Fruit fly (Drosophila melanogaster) whole organism, prepupa: ENCODE measurements around the gene ppk24.

ENCODE experiments used
- Blimp-1 ChIP-seq: fragments of 200-800 bp; sonication (Bioruptor generic); optimal IDR thresholded peaks from 3 replicates; lab custom pipeline; 2017; ENCODE audit warnings: missing biosample characterization, missing genetic modification characterization, mild to moderate bottlenecking, moderate library complexity, missing genetic modification reagents
- CG10669 ChIP-seq: fragments of 200-800 bp; sonication (Bioruptor generic); optimal IDR thresholded peaks from 3 replicates; lab custom pipeline; 2018; ENCODE audit warnings: missing biosample characterization, mild to moderate bottlenecking, missing genetic modification characterization, moderate library complexity
- CG11294 ChIP-seq: fragments of 200-800 bp; sonication (Bioruptor generic); IDR thresholded peaks from 2 replicates; pipeline ENCODE4 v1.3.6; 2022; ENCODE audit warnings: missing biosample characterization, missing genetic modification characterization
- CG11902 ChIP-seq: fragments of 200-800 bp; sonication (Bioruptor generic); optimal IDR thresholded peaks from 3 replicates; lab custom pipeline; 2016; ENCODE audit warnings: missing biosample characterization, missing genetic modification characterization
- CG16779 ChIP-seq: fragments of 200-800 bp; sonication (Bioruptor generic); optimal IDR thresholded peaks from 3 replicates; lab custom pipeline; 2017; ENCODE audit warnings: missing biosample characterization, mild to moderate bottlenecking, missing genetic modification characterization
- CG3032 ChIP-seq: fragments of 200-800 bp; optimal IDR thresholded peaks from 2 replicates; lab custom pipeline; 2019; ENCODE audit warnings: missing biosample characterization, mild to moderate bottlenecking, missing genetic modification characterization, moderate library complexity
- CG31627 ChIP-seq: fragments of 200-800 bp; sonication (Bioruptor generic); optimal IDR thresholded peaks from 3 replicates; lab custom pipeline; 2016; ENCODE audit warnings: missing biosample characterization, missing genetic modification characterization
- CG32006 ChIP-seq: fragments of 200-800 bp; sonication (Bioruptor generic); optimal IDR thresholded peaks from 3 replicates; lab custom pipeline; 2017; ENCODE audit warnings: missing biosample characterization, mild to moderate bottlenecking, missing genetic modification characterization
- CG34406 ChIP-seq: fragments of 200-800 bp; sonication (Bioruptor generic); optimal IDR thresholded peaks from 3 replicates; lab custom pipeline; 2016; ENCODE audit warnings: missing biosample characterization, missing genetic modification characterization
- CG4318 ChIP-seq: fragments of 200-800 bp; sonication (Bioruptor generic); optimal IDR thresholded peaks from 3 replicates; lab custom pipeline; 2017; ENCODE audit warnings: missing biosample characterization, mild to moderate bottlenecking, missing genetic modification characterization
- CG6276 ChIP-seq: fragments of 200-800 bp; sonication (Bioruptor generic); optimal IDR thresholded peaks from 2 replicates; lab custom pipeline; 2017; ENCODE audit warnings: missing biosample characterization, mild to moderate bottlenecking, missing genetic modification characterization
- CG6792 ChIP-seq: fragments of 200-800 bp; sonication (Bioruptor generic); optimal IDR thresholded peaks from 3 replicates; lab custom pipeline; 2016; ENCODE audit warnings: missing biosample characterization, missing genetic modification characterization
- CG6854 ChIP-seq: fragments of 200-800 bp; sonication (Bioruptor generic); optimal IDR thresholded peaks from 2 replicates; lab custom pipeline; 2017; ENCODE audit warnings: missing biosample characterization, mild to moderate bottlenecking, missing genetic modification characterization
- CG7368 ChIP-seq: fragments of 200-800 bp; sonication (Bioruptor generic); optimal IDR thresholded peaks from 3 replicates; lab custom pipeline; 2016; ENCODE audit warnings: missing biosample characterization, missing genetic modification characterization
- CG8319 ChIP-seq: fragments of 200-800 bp; sonication (Bioruptor generic); optimal IDR thresholded peaks from 3 replicates; lab custom pipeline; 2016; ENCODE audit warnings: missing biosample characterization, missing genetic modification characterization
- CG8632 ChIP-seq: fragments of 200-800 bp; sonication (Bioruptor generic); optimal IDR thresholded peaks from 3 replicates; lab custom pipeline; 2016; ENCODE audit warnings: missing biosample characterization, missing genetic modification characterization
- CG9139 ChIP-seq: fragments of 200-800 bp; sonication (Bioruptor generic); optimal IDR thresholded peaks from 3 replicates; lab custom pipeline; 2017; ENCODE audit warnings: missing biosample characterization, mild to moderate bottlenecking, missing genetic modification characterization
- Eip75B ChIP-seq: fragments of 200-800 bp; sonication (Bioruptor generic); optimal IDR thresholded peaks from 3 replicates; lab custom pipeline; 2016; ENCODE audit warnings: missing biosample characterization, missing genetic modification characterization
- Eip78C ChIP-seq: fragments of 200-800 bp; sonication (Bioruptor generic); peaks from one replicate; lab custom pipeline; 2016; ENCODE audit warnings: missing biosample characterization, missing genetic modification characterization
- Ets21C ChIP-seq: fragments of 200-800 bp; sonication (Bioruptor generic); optimal IDR thresholded peaks from 3 replicates; lab custom pipeline; 2016; ENCODE audit warnings: missing biosample characterization, missing genetic modification characterization
- Ets96B ChIP-seq: fragments of 200-800 bp; optimal IDR thresholded peaks from 2 replicates; lab custom pipeline; 2019; ENCODE audit warnings: missing biosample characterization, mild to moderate bottlenecking, missing genetic modification characterization, moderate library complexity
- Gug ChIP-seq: fragments of 200-800 bp; sonication (Bioruptor generic); IDR thresholded peaks from 2 replicates; pipeline ENCODE4 v1.3.6; 2022; ENCODE audit warnings: missing biosample characterization, missing genetic modification characterization
- Hr38 ChIP-seq: sonication (Bioruptor generic); optimal IDR thresholded peaks from 2 replicates; lab custom pipeline; 2016; ENCODE audit warnings: missing biosample characterization, missing genetic modification characterization
- Hr39 ChIP-seq: fragments of 200-800 bp; sonication (Bioruptor generic); optimal IDR thresholded peaks from 2 replicates; lab custom pipeline; 2016; ENCODE audit warnings: missing biosample characterization, missing genetic modification characterization
- Lpt ChIP-seq: fragments of 200-800 bp; sonication (Bioruptor generic); optimal IDR thresholded peaks from 3 replicates; lab custom pipeline; 2016; ENCODE audit warnings: missing biosample characterization, missing genetic modification characterization
- Met ChIP-seq: fragments of 200-800 bp; sonication (Bioruptor generic); optimal IDR thresholded peaks from 3 replicates; lab custom pipeline; 2016; ENCODE audit warnings: missing biosample characterization, missing genetic modification characterization
- Sox102F ChIP-seq: fragments of 200-800 bp; sonication (Bioruptor generic); optimal IDR thresholded peaks from 2 replicates; lab custom pipeline; 2016; ENCODE audit warnings: missing biosample characterization, mild to moderate bottlenecking, missing genetic modification characterization
- Sox14 ChIP-seq: fragments of 200-800 bp; sonication (Bioruptor generic); optimal IDR thresholded peaks from 3 replicates; lab custom pipeline; 2016; ENCODE audit warnings: missing biosample characterization, missing genetic modification characterization
- Sox15 ChIP-seq: fragments of 200-800 bp; sonication (Bioruptor generic); optimal IDR thresholded peaks from 3 replicates; lab custom pipeline; 2016; ENCODE audit warnings: missing biosample characterization, missing genetic modification characterization
- acj6 ChIP-seq: fragments of 200-800 bp; sonication (Bioruptor generic); optimal IDR thresholded peaks from 3 replicates; lab custom pipeline; 2016; ENCODE audit warnings: missing biosample characterization, missing genetic modification characterization
- cyc ChIP-seq: fragments of 200-800 bp; sonication (Bioruptor generic); optimal IDR thresholded peaks from 3 replicates; lab custom pipeline; 2016; ENCODE audit warnings: missing biosample characterization, missing genetic modification characterization
- dsx ChIP-seq: fragments of 200-800 bp; optimal IDR thresholded peaks from 3 replicates; lab custom pipeline; 2019; ENCODE audit warnings: missing biosample characterization, mild to moderate bottlenecking, missing genetic modification characterization, moderate library complexity; ENCODE audit not compliant: poor library complexity, severe bottlenecking
- eg ChIP-seq: fragments of 200-800 bp; sonication (Bioruptor generic); IDR thresholded peaks from 3 replicates; pipeline ENCODE4 v1.3.6; 2022; ENCODE audit warnings: missing biosample characterization, missing genetic modification characterization
- esn ChIP-seq: fragments of 200-800 bp; sonication (Bioruptor generic); optimal IDR thresholded peaks from 2 replicates; lab custom pipeline; 2016; ENCODE audit warnings: missing biosample characterization, mild to moderate bottlenecking, missing genetic modification characterization, moderate library complexity
- fd59A ChIP-seq: fragments of 200-800 bp; sonication (Bioruptor generic); optimal IDR thresholded peaks from 2 replicates; lab custom pipeline; 2017; ENCODE audit warnings: missing biosample characterization, mild to moderate bottlenecking, missing genetic modification characterization, missing genetic modification reagents
- fkh ChIP-seq: fragments of 200-800 bp; sonication (Bioruptor generic); optimal IDR thresholded peaks from 3 replicates; lab custom pipeline; 2017; ENCODE audit warnings: missing biosample characterization, mild to moderate bottlenecking, missing genetic modification characterization, moderate library complexity
- lz ChIP-seq: fragments of 200-800 bp; sonication (Bioruptor generic); optimal IDR thresholded peaks from 3 replicates; lab custom pipeline; 2016; ENCODE audit warnings: missing biosample characterization, missing genetic modification characterization
- net ChIP-seq: fragments of 200-800 bp; sonication (Bioruptor generic); optimal IDR thresholded peaks from 3 replicates; lab custom pipeline; 2016; ENCODE audit warnings: missing biosample characterization, missing genetic modification characterization
- pdm3 ChIP-seq: fragments of 200-800 bp; sonication (Bioruptor generic); optimal IDR thresholded peaks from 3 replicates; lab custom pipeline; 2016; ENCODE audit warnings: missing biosample characterization, missing genetic modification characterization
- salr ChIP-seq, 2 experiments: fragments of 200-800 bp; sonication (Bioruptor generic); optimal IDR thresholded peaks; 3 replicates each; lab custom pipeline; 2016 to 2018; ENCODE audit warnings: missing biosample characterization in 2 of 2, missing genetic modification characterization in 2 of 2, mild to moderate bottlenecking in 1 of 2
- spab ChIP-seq: fragments of 200-800 bp; sonication (Bioruptor generic); optimal IDR thresholded peaks from 2 replicates; lab custom pipeline; 2017; ENCODE audit warnings: missing biosample characterization, mild to moderate bottlenecking, missing genetic modification characterization, missing genetic modification reagents
- ss ChIP-seq, 2 experiments: fragments of 200-800 bp; sonication (Bioruptor generic); optimal IDR thresholded peaks; 2 replicates in 1 of 2; 3 replicates in 1 of 2; lab custom pipeline; 2017 to 2018; ENCODE audit warnings: mild to moderate bottlenecking in 2 of 2, missing biosample characterization in 2 of 2, missing genetic modification characterization in 2 of 2, moderate library complexity in 1 of 2
- svp ChIP-seq: fragments of 200-800 bp; sonication (Bioruptor generic); peaks from one replicate; lab custom pipeline; 2016; ENCODE audit warnings: missing biosample characterization, missing genetic modification characterization
- topi ChIP-seq: fragments of 200-800 bp; sonication (Bioruptor generic); optimal IDR thresholded peaks from 3 replicates; lab custom pipeline; 2016; ENCODE audit warnings: missing biosample characterization, missing genetic modification characterization
- vri ChIP-seq: fragments of 200-800 bp; sonication (Bioruptor generic); optimal IDR thresholded peaks from 3 replicates; lab custom pipeline; 2016; ENCODE audit warnings: missing biosample characterization, mild to moderate bottlenecking, missing genetic modification characterization

The ppk24 gene

dm6 chr3R:31247281-31247995 is 18.1 kb upstream of the ppk24 start (continued):
- TF ChIP-seq Blimp-1 (GFP tag; lab: Kevin White, UChicago) (no peak), lz (GFP tag; lab: Kevin White, UChicago) (peak; percentile 72), CG6792 (GFP tag; lab: Kevin White, UChicago) (peak; percentile 82), fkh (no peak), eg (GFP tag; lab: Robert Waterston, UW) (peak; percentile 60; the same call in 2 of the 3 replicates), Lpt (GFP tag; lab: Kevin White, UChicago) (peak; percentile 6), Met (GFP tag; lab: Kevin White, UChicago) (peak; percentile 82), vri (no peak), CG6276 (GFP tag; lab: Kevin White, UChicago) (peak; percentile 81), CG10669 (no peak), Gug (GFP tag; lab: Robert Waterston, UW) (no peak), Hr39 (peak; percentile 77), CG8632 (peak; percentile 73), net (GFP tag; lab: Kevin White, UChicago) (peak; percentile 62), CG11294 (GFP tag; lab: Robert Waterston, UW) (no peak), Sox102F (GFP tag; lab: Kevin White, UChicago) (peak; percentile 81), CG4318 (no peak), CG32006 (GFP tag; lab: Kevin White, UChicago) (peak; percentile 46), Eip78C (GFP tag; lab: Kevin White, UChicago) (peak; percentile 93), svp (GFP tag; lab: Kevin White, UChicago) (peak; percentile 93), CG3032 (tag; lab: Kevin White, UChicago) (no peak), CG16779 (tag; lab: Kevin White, UChicago) (no peak), Hr38 (no peak)

- TF ChIP-seq Hr38 (no peak), Blimp-1 (GFP tag; lab: Kevin White, UChicago) (peak; percentile 92), CG6854 (GFP tag; lab: Kevin White, UChicago) (peak; percentile 54)
Measured at dm6 chr3R:31248245-31248644, 17.3 kb upstream of the ppk24 start.

dm6 chr3R:31250426-31251034 is 15.0 kb upstream of the ppk24 start:
- peak; percentile 42 for TF ChIP-seq vri
- no peak for TF ChIP-seq esn (GFP tag; lab: Kevin White, UChicago)
- no peak for TF ChIP-seq Hr38
- no peak for TF ChIP-seq CG3032 (tag; lab: Kevin White, UChicago)
- TF ChIP-seq topi (GFP tag; lab: Kevin White, UChicago): no peak
- no peak for TF ChIP-seq Sox15 (GFP tag; lab: Kevin White, UChicago)
- TF ChIP-seq CG11294 (GFP tag; lab: Robert Waterston, UW): no peak
- no peak for TF ChIP-seq CG34406
- TF ChIP-seq net (GFP tag; lab: Kevin White, UChicago): no peak
- TF ChIP-seq eg (GFP tag; lab: Robert Waterston, UW): peak; percentile 58
- no peak for TF ChIP-seq CG11902 (GFP tag; lab: Kevin White, UChicago)
- TF ChIP-seq CG7368 (GFP tag; lab: Kevin White, UChicago): no peak
- peak; percentile 14 for TF ChIP-seq CG8632
- peak; percentile 33 for TF ChIP-seq pdm3 (GFP tag; lab: Kevin White, UChicago)
- TF ChIP-seq Sox14 (GFP tag; lab: Kevin White, UChicago): no peak
- no peak for TF ChIP-seq dsx (GFP tag; lab: Kevin White, UChicago)
- TF ChIP-seq fd59A (GFP tag; lab: Kevin White, UChicago): no peak
- TF ChIP-seq CG6792 (GFP tag; lab: Kevin White, UChicago): no peak
- no peak for TF ChIP-seq salr (GFP tag; optimal IDR thresholded peaks at IDR 0.05; lab: Kevin White, UChicago)
- no peak for TF ChIP-seq Lpt (GFP tag; lab: Kevin White, UChicago)
- no peak for TF ChIP-seq Sox102F (GFP tag; lab: Kevin White, UChicago)
- TF ChIP-seq cyc (GFP tag; lab: Kevin White, UChicago): no peak
- no peak for TF ChIP-seq ss (GFP tag; optimal IDR thresholded peaks at IDR 0.05; lab: Kevin White, UChicago)
- TF ChIP-seq Eip75B (GFP tag; lab: Kevin White, UChicago): no peak
- no peak for TF ChIP-seq acj6 (GFP tag; lab: Kevin White, UChicago)
- no peak for TF ChIP-seq CG8319 (GFP tag; lab: Kevin White, UChicago)
- TF ChIP-seq CG6854 (GFP tag; lab: Kevin White, UChicago): no peak
- no peak for TF ChIP-seq spab
- no peak for TF ChIP-seq CG31627
- TF ChIP-seq CG10669: no peak
- TF ChIP-seq CG9139 (GFP tag; lab: Kevin White, UChicago): no peak
- no peak for TF ChIP-seq Ets21C
- no peak for TF ChIP-seq Met (GFP tag; lab: Kevin White, UChicago)
- TF ChIP-seq Ets96B: no peak
